Worm (Caenorhabditis elegans) whole organism, L1 larva: Measurements from ENCODE around the gene F21A3.11.

ENCODE experiments used
- C34B4.2 ChIP-seq: sonication (generic microtip); optimal IDR thresholded peaks from 2 replicates; lab custom pipeline; 2017; ENCODE audit warnings: mild to moderate bottlenecking, missing genetic modification characterization, missing compliant biosample characterization
- alr-1 ChIP-seq: fragments of 200-800 bp; sonication (Bioruptor generic); optimal IDR thresholded peaks from 2 replicates; lab custom pipeline; 2018; ENCODE audit warnings: borderline replicate concordance, mild to moderate bottlenecking, missing genetic modification characterization, missing compliant biosample characterization
- ama-1 ChIP-seq: fragments of 150-350 bp; optimal IDR thresholded peaks from 2 replicates; lab custom pipeline; 2014
- ceh-82 ChIP-seq, 3 experiments: fragments of 150-350 bp in 1 of 3; sonication (generic microtip) in 2 of 3; optimal IDR thresholded peaks; 2 replicates each; lab custom pipeline; 2014 to 2017; ENCODE audit warnings: missing biosample characterization in 3 of 3, missing genetic modification characterization in 3 of 3
- ceh-90 ChIP-seq: sonication (generic microtip); optimal IDR thresholded peaks from 2 replicates; lab custom pipeline; 2016; ENCODE audit warnings: missing genetic modification characterization, missing compliant biosample characterization
- dpl-1 ChIP-seq, 3 experiments: fragments of 150-350 bp in 2 of 3; sonication (generic microtip) in 1 of 3; optimal IDR thresholded peaks; 2 replicates each; lab custom pipeline; 2014 to 2017; ENCODE audit warnings: missing biosample characterization in 3 of 3, missing genetic modification characterization in 3 of 3, missing genetic modification reagents in 3 of 3
- dsc-1 ChIP-seq: sonication (generic microtip); optimal IDR thresholded peaks from 2 replicates; lab custom pipeline; 2016; ENCODE audit warnings: mild to moderate bottlenecking, missing genetic modification characterization, missing compliant biosample characterization
- efl-1 ChIP-seq, 4 experiments: fragments of 150-350 bp; optimal IDR thresholded peaks in 3 of 4; peaks in 1 of 4; 1 replicate in 1 of 4; 2 replicates in 3 of 4; lab custom pipeline; 2014; ENCODE audit warnings: missing biosample characterization in 2 of 4, missing genetic modification characterization in 2 of 4, missing genetic modification reagents in 2 of 4
- egl-27 ChIP-seq, 2 experiments: fragments of 150-350 bp in 1 of 2; sonication (generic microtip); optimal IDR thresholded peaks; 3 replicates each; lab custom pipeline; 2017 to 2018; ENCODE audit warnings: missing biosample characterization in 2 of 2, missing genetic modification characterization in 2 of 2, missing genetic modification reagents in 2 of 2
- elt-3 ChIP-seq, 6 experiments: fragments of 150-350 bp in 1 of 6; sonication (generic microtip); optimal IDR thresholded peaks; 2 replicates each; lab custom pipeline; 2017 to 2018; ENCODE audit warnings: missing biosample characterization in 6 of 6, missing genetic modification characterization in 6 of 6, inconsistent platforms in 1 of 6
- fkh-4 ChIP-seq: sonication (generic microtip); optimal IDR thresholded peaks from 2 replicates; lab custom pipeline; 2016; ENCODE audit warnings: missing compliant biosample characterization, missing genetic modification characterization, borderline replicate concordance
- grh-1 ChIP-seq: fragments of 200-800 bp; sonication (Bioruptor generic); IDR thresholded peaks from 2 replicates; pipeline ENCODE4 v1.3.6; 2022; ENCODE audit warnings: missing genetic modification reagents, missing genetic modification characterization, missing compliant biosample characterization
- hlh-17 ChIP-seq: fragments of 200-800 bp; sonication (Bioruptor generic); optimal IDR thresholded peaks from 2 replicates; lab custom pipeline; 2018; ENCODE audit warnings: missing genetic modification characterization, mild to moderate bottlenecking, missing compliant biosample characterization, moderate library complexity, borderline replicate concordance
- hpl-2 ChIP-seq: fragments of 150-350 bp; optimal IDR thresholded peaks from 2 replicates; lab custom pipeline; 2014; ENCODE audit warnings: missing biosample characterization, missing genetic modification reagents, missing genetic modification characterization
- irx-1 ChIP-seq: sonication (generic microtip); optimal IDR thresholded peaks from 2 replicates; lab custom pipeline; 2016; ENCODE audit warnings: missing genetic modification characterization, missing compliant biosample characterization
- isw-1 ChIP-seq: fragments of 200-800 bp; sonication (Bioruptor generic); IDR thresholded peaks from 2 replicates; pipeline ENCODE4 v1.3.6; 2022; ENCODE audit warnings: missing genetic modification characterization, missing compliant biosample characterization
- lin-35 ChIP-seq, 2 experiments: fragments of 150-350 bp; optimal IDR thresholded peaks; 2 replicates each; lab custom pipeline; 2014; ENCODE audit warnings: missing biosample characterization in 2 of 2, missing genetic modification characterization in 2 of 2, missing genetic modification reagents in 2 of 2
- lir-3 ChIP-seq: sonication (generic microtip); optimal IDR thresholded peaks from 2 replicates; lab custom pipeline; 2016; ENCODE audit warnings: mild to moderate bottlenecking, missing genetic modification characterization, moderate library complexity, missing compliant biosample characterization; ENCODE audit not compliant: poor library complexity
- lsy-2 ChIP-seq, 2 experiments: fragments of 150-350 bp; optimal IDR thresholded peaks; 2 replicates each; lab custom pipeline; 2014; ENCODE audit warnings: missing biosample characterization in 2 of 2, missing genetic modification characterization in 2 of 2
- mab-9 ChIP-seq: fragments of 200-800 bp; sonication (Bioruptor generic); IDR thresholded peaks from 2 replicates; pipeline ENCODE4 v1.3.6; 2022; ENCODE audit warnings: missing genetic modification reagents, missing genetic modification characterization, missing compliant biosample characterization
- mdl-1 ChIP-seq, 2 experiments: fragments of 150-350 bp; optimal IDR thresholded peaks; 2 replicates each; lab custom pipeline; 2014 to 2017; ENCODE audit warnings: missing biosample characterization in 2 of 2, missing genetic modification characterization in 2 of 2, inconsistent platforms in 1 of 2
- nhr-11 ChIP-seq: fragments of 150-350 bp; optimal IDR thresholded peaks from 2 replicates; lab custom pipeline; 2014; ENCODE audit warnings: missing biosample characterization, missing genetic modification characterization
- nhr-12 ChIP-seq: sonication (generic microtip); optimal IDR thresholded peaks from 2 replicates; lab custom pipeline; 2017; ENCODE audit warnings: missing biosample characterization, missing genetic modification characterization
- nhr-19 ChIP-seq: fragments of 200-800 bp; sonication (Bioruptor generic); conservative IDR thresholded peaks from 2 replicates; pipeline ENCODE4 v1.3.6; 2022; ENCODE audit warnings: missing genetic modification characterization, missing compliant biosample characterization
- nhr-237 ChIP-seq: fragments of 150-350 bp; optimal IDR thresholded peaks from 2 replicates; lab custom pipeline; 2014; ENCODE audit warnings: missing biosample characterization, missing genetic modification characterization
- nhr-28 ChIP-seq: fragments of 150-350 bp; optimal IDR thresholded peaks from 2 replicates; lab custom pipeline; 2014; ENCODE audit warnings: missing biosample characterization, missing genetic modification characterization
- nhr-77 ChIP-seq: fragments of 150-350 bp; optimal IDR thresholded peaks from 2 replicates; lab custom pipeline; 2014; ENCODE audit warnings: missing biosample characterization, missing genetic modification characterization
- nhr-84 ChIP-seq: sonication (generic microtip); optimal IDR thresholded peaks from 2 replicates; lab custom pipeline; 2017; ENCODE audit warnings: missing biosample characterization, missing genetic modification characterization
- nhr-85 ChIP-seq: sonication (generic microtip); peaks from one replicate; lab custom pipeline; 2016; ENCODE audit warnings: missing genetic modification characterization, inconsistent platforms, missing compliant biosample characterization
- nhr-90 ChIP-seq: sonication (generic microtip); optimal IDR thresholded peaks from 2 replicates; lab custom pipeline; 2016; ENCODE audit warnings: mild to moderate bottlenecking, missing genetic modification characterization, missing compliant biosample characterization; ENCODE audit not compliant: poor library complexity
- pax-3 ChIP-seq: fragments of 200-800 bp; sonication (Bioruptor generic); optimal IDR thresholded peaks from 2 replicates; lab custom pipeline; 2018; ENCODE audit warnings: mild to moderate bottlenecking, missing genetic modification characterization, moderate library complexity, missing compliant biosample characterization
- skn-1 ChIP-seq: fragments of 150-350 bp; optimal IDR thresholded peaks from 2 replicates; lab custom pipeline; 2014; ENCODE audit warnings: missing biosample characterization, missing genetic modification characterization
- snpc-4 ChIP-seq: fragments of 150-350 bp; optimal IDR thresholded peaks from 2 replicates; lab custom pipeline; 2014; ENCODE audit warnings: missing biosample characterization, missing genetic modification characterization
- sox-4 ChIP-seq: sonication (generic microtip); optimal IDR thresholded peaks from 2 replicates; lab custom pipeline; 2016; ENCODE audit warnings: missing genetic modification characterization, missing compliant biosample characterization
- swsn-7 ChIP-seq: sonication (generic microtip); optimal IDR thresholded peaks from 2 replicates; lab custom pipeline; 2016; ENCODE audit warnings: missing genetic modification characterization, missing compliant biosample characterization
- unc-86 ChIP-seq: sonication (generic microtip); optimal IDR thresholded peaks from 2 replicates; lab custom pipeline; 2016; ENCODE audit warnings: missing genetic modification characterization, missing compliant biosample characterization
- vab-15 ChIP-seq: sonication (generic microtip); optimal IDR thresholded peaks from 2 replicates; lab custom pipeline; 2017; ENCODE audit warnings: missing genotype, mild to moderate bottlenecking, missing genetic modification characterization, missing compliant biosample characterization
- zag-1 ChIP-seq: fragments of 150-350 bp; optimal IDR thresholded peaks from 2 replicates; lab custom pipeline; 2014; ENCODE audit warnings: missing biosample characterization, missing genetic modification characterization
- zip-4 ChIP-seq: fragments of 200-800 bp; sonication (Bioruptor generic); optimal IDR thresholded peaks from 2 replicates; lab custom pipeline; 2018; ENCODE audit warnings: mild to moderate bottlenecking, missing genetic modification characterization, moderate library complexity, missing compliant biosample characterization

The F21A3.11 gene

ce11 chrV:15551642-15552041 is 18.6 kb upstream of the F21A3.11 start (continued):
- TF ChIP-seq egl-27 (tag; optimal IDR thresholded peaks at IDR 0.05; lab: Kevin White, UChicago): no peak
- no peak for TF ChIP-seq zag-1 (tag; lab: Kevin White, UChicago)

ce11 chrV:15550408-15550807 is 17.4 kb upstream of the F21A3.11 start:
- no peak for TF ChIP-seq unc-86 (tag; lab: Kevin White, UChicago)
- no peak for TF ChIP-seq ceh-90
- no peak for TF ChIP-seq mab-9
- TF ChIP-seq nhr-28 (tag; lab: Kevin White, UChicago): no peak
- no peak for TF ChIP-seq nhr-84 (tag; lab: Kevin White, UChicago)
- no peak for TF ChIP-seq ama-1
- TF ChIP-seq mdl-1 (tag; optimal IDR thresholded peaks at IDR 0.05; lab: Kevin White, UChicago): no peak
- no peak for TF ChIP-seq dsc-1
- TF ChIP-seq isw-1 (GFP tag; lab: Robert Waterston, UW): no peak
- TF ChIP-seq irx-1: no peak
- no peak for TF ChIP-seq nhr-11 (tag; lab: Kevin White, UChicago)
- TF ChIP-seq vab-15 (tag; lab: Kevin White, UChicago): no peak
- TF ChIP-seq efl-1 (optimal IDR thresholded peaks at IDR 0.05; lab: Kevin White, UChicago): no peak
- no peak for TF ChIP-seq efl-1 (GFP tag; optimal IDR thresholded peaks at IDR 0.05 in 1 of 2; lab: Kevin White, UChicago)
- no peak for TF ChIP-seq nhr-19
- TF ChIP-seq fkh-4 (tag; lab: Kevin White, UChicago): no peak
- no peak for TF ChIP-seq nhr-77
- TF ChIP-seq hpl-2: no peak
- TF ChIP-seq snpc-4 (tag; lab: Kevin White, UChicago): no peak
- no peak for TF ChIP-seq hlh-17 (GFP tag; lab: Kevin White, UChicago)
- no peak for TF ChIP-seq C34B4.2 (tag; lab: Kevin White, UChicago)

- TF ChIP-seq alr-1 (tag; lab: Kevin White, UChicago) (no peak), lin-35 (GFP tag; optimal IDR thresholded peaks at IDR 0.05; lab: Kevin White, UChicago) (peak in 1 of 2 experiments; percentile 17), sox-4 (tag; lab: Kevin White, UChicago) (no peak), ceh-82 (tag; optimal IDR thresholded peaks at IDR 0.05; lab: Kevin White, UChicago) (no peak), nhr-237 (tag; lab: Kevin White, UChicago) (no peak), nhr-85 (tag; lab: Kevin White, UChicago) (no peak), efl-1 (optimal IDR thresholded peaks at IDR 0.05; lab: Kevin White, UChicago) (no peak), efl-1 (GFP tag; optimal IDR thresholded peaks at IDR 0.05 in 1 of 2; lab: Kevin White, UChicago) (peak in 1 of 2 experiments; percentile 88), nhr-90 (tag; lab: Kevin White, UChicago) (peak; percentile 15)
Measured at ce11 chrV:15547727-15548126, 14.7 kb upstream of the F21A3.11 start.

ce11 chrV:15544898-15545297 is 11.9 kb upstream of the F21A3.11 start, which contains the start of gene glb-14:
Gene glb-14 (minus strand): TSS chrV:15544994.
- TF ChIP-seq swsn-7 (tag; lab: Kevin White, UChicago): no peak
- TF ChIP-seq dpl-1 (GFP tag; optimal IDR thresholded peaks at IDR 0.05; lab: Kevin White, UChicago): no peak
- no peak for TF ChIP-seq hpl-2
- no peak for TF ChIP-seq lsy-2 (tag; optimal IDR thresholded peaks at IDR 0.05; lab: Kevin White, UChicago)
- TF ChIP-seq elt-3 (tag; optimal IDR thresholded peaks at IDR 0.05; lab: Kevin White, UChicago): no peak
- no peak for TF ChIP-seq nhr-237 (tag; lab: Kevin White, UChicago)
- TF ChIP-seq skn-1 (tag; lab: Kevin White, UChicago): no peak
- no peak for TF ChIP-seq zip-4 (GFP tag; lab: Kevin White, UChicago)

- TF ChIP-seq pax-3 (tag; lab: Kevin White, UChicago): no peak
- TF ChIP-seq lir-3 (tag; lab: Kevin White, UChicago): no peak
- TF ChIP-seq nhr-19: no peak
- TF ChIP-seq grh-1 (GFP tag; lab: Robert Waterston, UW): no peak
- TF ChIP-seq nhr-12 (tag; lab: Kevin White, UChicago): no peak
Measured at ce11 chrV:15543252-15543651, 10.2 kb upstream of the F21A3.11 start.
